Worm (Caenorhabditis elegans) whole organism, early embryonic: ENCODE data around the gene Y32G9A.3.

Experiments
- B0310.2 ChIP-seq: sonication (generic microtip); optimal IDR thresholded peaks from 2 replicates; lab custom pipeline; 2016; ENCODE audit warnings: mild to moderate bottlenecking, missing genetic modification characterization, missing compliant biosample characterization
- aly-1 ChIP-seq: sonication (generic microtip); optimal IDR thresholded peaks from 2 replicates; lab custom pipeline; 2016; ENCODE audit warnings: missing genetic modification characterization, missing compliant biosample characterization
- ama-1 ChIP-seq: fragments of 150-350 bp; optimal IDR thresholded peaks from 2 replicates; lab custom pipeline; 2014
- hmbx-1 ChIP-seq: sonication (generic microtip); optimal IDR thresholded peaks from 2 replicates; lab custom pipeline; 2016; ENCODE audit warnings: mild to moderate bottlenecking, missing genetic modification characterization, missing compliant biosample characterization

DNA sequence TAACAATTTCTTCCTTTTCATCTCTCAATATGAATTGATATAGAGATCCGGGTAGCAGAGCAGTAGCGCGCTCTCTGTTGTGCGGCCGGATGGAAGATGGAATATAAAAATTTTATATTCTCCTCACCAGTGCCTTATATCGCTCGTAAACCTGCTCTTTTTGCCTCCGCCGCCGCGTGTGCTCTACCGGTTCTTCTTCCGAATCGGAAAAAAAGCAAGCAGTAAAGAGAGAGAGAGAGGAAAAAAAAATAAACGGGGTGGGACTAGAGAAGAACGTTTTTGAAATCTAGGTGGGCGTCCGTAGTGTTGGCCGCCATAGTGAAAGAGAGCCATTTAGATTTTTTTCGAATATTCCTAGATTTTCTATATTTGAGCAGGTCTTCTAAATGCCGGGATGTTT is 26.8 kb downstream of the Y32G9A.3 start, which contains the start of gene glb-25:
- no peak for TF ChIP-seq aly-1 (tag; lab: Kevin White, UChicago)
- no peak for TF ChIP-seq B0310.2 (tag; lab: Kevin White, UChicago)
- no peak for TF ChIP-seq ama-1 (lab: Kevin White, UChicago)
- no peak for TF ChIP-seq hmbx-1
